Worm (Caenorhabditis elegans): ENCODE results near the gene C06C6.8.

Gene C06C6.8

DNA sequence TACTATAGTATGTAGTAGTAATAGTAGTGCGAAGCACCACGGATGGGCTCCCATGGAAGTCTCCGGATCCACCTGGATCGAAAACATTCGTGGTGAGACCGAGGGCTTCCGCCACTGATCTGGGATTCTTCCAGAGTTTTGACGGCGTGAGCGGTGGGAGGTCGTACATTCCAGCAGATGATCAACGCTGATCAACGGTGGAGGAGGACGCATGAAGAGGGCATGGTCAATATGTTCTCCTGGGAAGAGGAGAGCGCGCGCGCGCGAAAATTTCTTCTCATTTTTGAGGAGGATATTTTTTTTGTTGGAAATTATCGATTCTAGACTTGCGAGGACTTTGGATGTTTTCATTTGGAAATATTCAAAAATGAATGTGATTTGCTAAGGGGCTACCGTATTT, 36.6 kb downstream of the C06C6.8 start:
- TF ChIP-seq ztf-26 (tag; optimal IDR thresholded peaks at IDR 0.05), result no peak
- TF ChIP-seq egrh-3 (GFP tag; IDR thresholded peaks at IDR 0.05), result no peak
- no peak for TF ChIP-seq nfya-2 (GFP tag; IDR thresholded peaks at IDR 0.05)
- TF ChIP-seq zfh-2 (GFP tag; conservative IDR thresholded peaks at IDR 0.05), result 0 out of 2 replicates have a peak, but pooled peaks have one; percentile 39
- TF ChIP-seq madf-8 (GFP tag; conservative IDR thresholded peaks at IDR 0.05), result peak; percentile 56; the same call in 1 of the 2 replicates
- no peak for TF ChIP-seq lin-35 (GFP tag; optimal IDR thresholded peaks at IDR 0.05)
- TF ChIP-seq Y53F4B.3 (GFP tag; IDR thresholded peaks at IDR 0.05), result no peak
- TF ChIP-seq aptf-2 (GFP tag; conservative IDR thresholded peaks at IDR 0.05), result peak; percentile 99
- no peak for TF ChIP-seq ccch-3 (GFP tag; optimal IDR thresholded peaks at IDR 0.05)
- TF ChIP-seq lsy-27 (tag; optimal IDR thresholded peaks at IDR 0.05; ENCODE audit: borderline replicate concordance, insufficient read depth), result no peak
- TF ChIP-seq B0261.1 (tag; optimal IDR thresholded peaks at IDR 0.05), result no peak
- TF ChIP-seq madf-6 (GFP tag; IDR thresholded peaks at IDR 0.05), result peak; percentile 86
- TF ChIP-seq snpc-1.3 (tag; optimal IDR thresholded peaks at IDR 0.05; ENCODE audit: insufficient read depth), result no peak
- TF ChIP-seq nhr-27 (tag; optimal IDR thresholded peaks at IDR 0.05), result no peak
- TF ChIP-seq snpc-1.1 (tag; optimal IDR thresholded peaks at IDR 0.05; ENCODE audit: insufficient read depth), result no peak
- peak; percentile 97 for TF ChIP-seq aptf-3 (GFP tag; IDR thresholded peaks at IDR 0.05)
- no peak for TF ChIP-seq ceh-27 (GFP tag; optimal IDR thresholded peaks at IDR 0.05)
- TF ChIP-seq rpc-1 (optimal IDR thresholded peaks at IDR 0.05), result no peak
- TF ChIP-seq rpc-1 (tag; optimal IDR thresholded peaks at IDR 0.05), result no peak
- TF ChIP-seq hlh-12 (tag; optimal IDR thresholded peaks at IDR 0.05), result no peak
- TF ChIP-seq let-607 (tag; optimal IDR thresholded peaks at IDR 0.05), result no peak
- no peak for TF ChIP-seq Y79H2A.3 (GFP tag; conservative IDR thresholded peaks at IDR 0.05)
- no peak for TF ChIP-seq let-526 (GFP tag; IDR thresholded peaks at IDR 0.05)
- TF ChIP-seq egl-18 (GFP tag; IDR thresholded peaks at IDR 0.05), result no peak
- no peak for TF ChIP-seq athp-1 (tag; optimal IDR thresholded peaks at IDR 0.05)
- TF ChIP-seq bed-1 (GFP tag; IDR thresholded peaks at IDR 0.05), result no peak
- TF ChIP-seq hlh-26 (GFP tag; conservative IDR thresholded peaks at IDR 0.05), result no peak
- TF ChIP-seq Y53G8AR.9 (GFP tag; conservative IDR thresholded peaks at IDR 0.05), result no peak
- no peak for TF ChIP-seq fkh-3 (tag; optimal IDR thresholded peaks at IDR 0.05)
- TF ChIP-seq attf-5 (GFP tag; optimal IDR thresholded peaks at IDR 0.05), result no peak
- TF ChIP-seq efl-1 (GFP tag; optimal IDR thresholded peaks at IDR 0.05), result no peak

DNA sequence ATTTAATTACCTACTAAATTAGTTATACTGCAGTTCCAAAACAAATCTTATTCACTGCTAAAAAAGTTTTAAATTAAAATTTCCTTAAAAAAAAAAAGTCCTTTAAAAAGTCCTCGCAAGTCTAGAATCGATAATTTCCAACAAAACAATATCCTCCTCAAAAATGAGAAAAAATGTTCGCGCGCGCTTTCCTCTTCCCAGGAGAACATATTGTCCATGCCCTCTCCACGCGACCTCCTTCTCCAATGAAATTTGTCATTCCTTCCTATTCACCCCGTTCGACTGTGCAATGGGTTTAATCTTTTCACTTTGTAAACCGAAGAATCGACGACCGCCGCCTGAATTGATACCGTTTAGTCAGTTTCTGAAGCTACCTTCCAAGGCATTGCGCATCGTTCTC, 39.2 kb downstream of the C06C6.8 start, which contains the start of gene T10C6.10:
Gene T10C6.10 (plus strand): TSS at position 248 of the 400 bp plus-strand sequence.
- TF ChIP-seq zim-3 (tag; optimal IDR thresholded peaks at IDR 0.05) (no peak), hlh-12 (tag; optimal IDR thresholded peaks at IDR 0.05) (no peak), F22D6.2 (tag; optimal IDR thresholded peaks at IDR 0.05) (no peak), xnd-1 (tag; optimal IDR thresholded peaks at IDR 0.05) (no peak), let-607 (tag; optimal IDR thresholded peaks at IDR 0.05) (no peak), ceh-79 (tag; optimal IDR thresholded peaks at IDR 0.05) (no peak), aptf-2 (GFP tag; conservative IDR thresholded peaks at IDR 0.05) (peak; percentile 97), B0035.1 (tag; optimal IDR thresholded peaks at IDR 0.05) (no peak), ceh-40 (GFP tag; IDR thresholded peaks at IDR 0.05) (no peak), snpc-1.1 (tag; optimal IDR thresholded peaks at IDR 0.05; ENCODE audit: insufficient read depth) (no peak), egl-44 (GFP tag; IDR thresholded peaks at IDR 0.05) (no peak), ets-4 (GFP tag; optimal IDR thresholded peaks at IDR 0.05) (no peak), Y53G8AR.9 (GFP tag; conservative IDR thresholded peaks at IDR 0.05) (no peak), B0261.1 (tag; optimal IDR thresholded peaks at IDR 0.05) (no peak), aptf-3 (GFP tag; IDR thresholded peaks at IDR 0.05) (0 out of 2 replicates have a peak, but pooled peaks have one; percentile 65), ztf-6 (GFP tag; IDR thresholded peaks at IDR 0.05) (no peak), madf-6 (GFP tag; IDR thresholded peaks at IDR 0.05) (0 out of 2 replicates have a peak, but pooled peaks have one; percentile 15), madf-8 (GFP tag; conservative IDR thresholded peaks at IDR 0.05) (no peak), mcd-1 (GFP tag; IDR thresholded peaks at IDR 0.05) (no peak)

All from whole organism, young adult.